Fruit fly (Drosophila melanogaster): Measurements from ENCODE around the gene CG42831.
A peak's percentile ranks its signal among the peaks of the same experiment; 100 is the strongest.

Gene CG42831

DNA sequence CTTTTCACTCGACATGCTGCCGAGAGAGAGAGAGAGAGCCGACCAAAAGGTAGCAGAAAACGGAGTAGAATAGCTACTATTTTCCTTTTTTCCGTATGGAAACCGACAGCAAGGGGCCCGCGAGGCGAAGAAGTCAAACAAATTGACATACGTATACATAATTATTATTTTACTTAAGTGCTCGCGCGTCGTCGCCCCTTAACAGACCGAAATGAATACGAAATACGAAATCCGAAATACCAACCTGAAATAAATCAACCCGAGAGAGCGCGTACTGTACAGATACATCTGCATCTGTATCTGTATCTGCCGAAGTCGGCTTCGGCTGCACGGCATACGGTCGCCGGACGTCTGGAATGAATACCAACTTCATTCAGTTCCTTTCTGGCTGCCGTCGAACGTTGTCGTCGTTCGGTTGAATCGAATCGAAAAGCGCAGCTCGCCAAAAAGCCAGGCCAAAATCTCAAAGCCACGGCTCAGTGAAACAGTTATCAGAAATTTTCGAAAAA, 43.0 kb downstream of the CG42831 start (continued):
- no peak for TF ChIP-seq BEAF-32 (GFP tag; optimal IDR thresholded peaks at IDR 0.05)
- no peak for TF ChIP-seq tio (GFP tag; optimal IDR thresholded peaks at IDR 0.05)
- 0 out of 2 replicates have a peak, but pooled peaks have one; percentile 45 for TF ChIP-seq CG16779 (GFP tag; IDR thresholded peaks at IDR 0.05)
- TF ChIP-seq gfzf (GFP tag; optimal IDR thresholded peaks at IDR 0.05): no peak
- no peak for TF ChIP-seq CG30403 (GFP tag; optimal IDR thresholded peaks at IDR 0.05)
- peak; percentile 83 for TF ChIP-seq mirr (GFP tag; optimal IDR thresholded peaks at IDR 0.05)
- peak; percentile 43 for TF ChIP-seq HLHmδ (GFP tag; optimal IDR thresholded peaks at IDR 0.05)
- no peak for TF ChIP-seq TFAM (GFP tag; optimal IDR thresholded peaks at IDR 0.05)
- no peak for TF ChIP-seq CG5245 (GFP tag; optimal IDR thresholded peaks at IDR 0.05)
- peak; percentile 59 for TF ChIP-seq CrebB (tag; optimal IDR thresholded peaks at IDR 0.05)
- TF ChIP-seq CG6272 (GFP tag; IDR thresholded peaks at IDR 0.05): peak; percentile 5; the same call in 1 of the 2 replicates
- TF ChIP-seq CG2875 (GFP tag; optimal IDR thresholded peaks at IDR 0.05): peak; percentile 60
- TF ChIP-seq Elba2 (GFP tag; optimal IDR thresholded peaks at IDR 0.05): no peak
- no peak for TF ChIP-seq da (GFP tag; optimal IDR thresholded peaks at IDR 0.05)
- TF ChIP-seq pzg (GFP tag; optimal IDR thresholded peaks at IDR 0.05): no peak
- peak; percentile 55 for TF ChIP-seq CG33213 (GFP tag; optimal IDR thresholded peaks at IDR 0.05)
- peak; percentile 56 for TF ChIP-seq CG34376 (GFP tag; optimal IDR thresholded peaks at IDR 0.05)
- TF ChIP-seq h (optimal IDR thresholded peaks at IDR 0.05): no peak
- TF ChIP-seq Poxn (GFP tag; IDR thresholded peaks at IDR 0.05): no peak
- peak; percentile 29 for TF ChIP-seq Bdp1 (GFP tag; optimal IDR thresholded peaks at IDR 0.05)
- no peak for TF ChIP-seq bigmax (GFP tag; optimal IDR thresholded peaks at IDR 0.05)
- TF ChIP-seq tll (GFP tag; optimal IDR thresholded peaks at IDR 0.05): peak in 1 of 2 experiments; percentile 93
- TF ChIP-seq Sox102F (GFP tag; optimal IDR thresholded peaks at IDR 0.05): no peak
- peak; percentile 39 for TF ChIP-seq D (optimal IDR thresholded peaks at IDR 0.05)
- peak; percentile 18 for TF ChIP-seq D (GFP tag; optimal IDR thresholded peaks at IDR 0.05)
- TF ChIP-seq CG14441 (GFP tag; IDR thresholded peaks at IDR 0.05): 0 out of 2 replicates have a peak, but pooled peaks have one; percentile 8
- TF ChIP-seq sens (GFP tag): peak; percentile 90
- TF ChIP-seq Ssrp (tag; optimal IDR thresholded peaks at IDR 0.05): no peak
- peak; percentile 55 for TF ChIP-seq CG15269 (tag; optimal IDR thresholded peaks at IDR 0.05)
- TF ChIP-seq dmrt11E (tag; optimal IDR thresholded peaks at IDR 0.05): no peak
- TF ChIP-seq wdn (GFP tag; IDR thresholded peaks at IDR 0.05): peak; percentile 49; the same call in 1 of the 2 replicates
- TF ChIP-seq Chrac-16 (GFP tag; optimal IDR thresholded peaks at IDR 0.05): no peak
- TF ChIP-seq pan (optimal IDR thresholded peaks at IDR 0.05): no peak
- peak in 1 of 2 experiments; percentile 60 for TF ChIP-seq pan (GFP tag; optimal IDR thresholded peaks at IDR 0.05 in 1 of 2, IDR thresholded peaks at IDR 0.05 in 1 of 2)
- TF ChIP-seq CG3163 (GFP tag; optimal IDR thresholded peaks at IDR 0.05): peak; percentile 29
- TF ChIP-seq disco-r (GFP tag; optimal IDR thresholded peaks at IDR 0.05): no peak
- no peak for TF ChIP-seq Ravus (GFP tag; IDR thresholded peaks at IDR 0.05)
- no peak for TF ChIP-seq CG31365 (tag; optimal IDR thresholded peaks at IDR 0.05)
- peak; percentile 98 for TF ChIP-seq chm (GFP tag; IDR thresholded peaks at IDR 0.05)
- peak; percentile 72 for TF ChIP-seq seq (GFP tag; IDR thresholded peaks at IDR 0.05)
- no peak; the same call in 1 of the 2 replicates for TF ChIP-seq CG31441 (GFP tag; IDR thresholded peaks at IDR 0.05)
- TF ChIP-seq NC2β (GFP tag; optimal IDR thresholded peaks at IDR 0.05): peak; percentile 27
- no peak for TF ChIP-seq insv (GFP tag; optimal IDR thresholded peaks at IDR 0.05)
- peak; percentile 36 for TF ChIP-seq CG1647 (GFP tag; optimal IDR thresholded peaks at IDR 0.05)
- peak; percentile 64 for TF ChIP-seq NFAT (GFP tag; IDR thresholded peaks at IDR 0.05)
- no peak for TF ChIP-seq klu (GFP tag; IDR thresholded peaks at IDR 0.05)
- peak; percentile 50 for TF ChIP-seq CG1233 (GFP tag; optimal IDR thresholded peaks at IDR 0.05)
- no peak for TF ChIP-seq CG14710 (tag; optimal IDR thresholded peaks at IDR 0.05)
- no peak for TF ChIP-seq Neu2 (GFP tag; optimal IDR thresholded peaks at IDR 0.05; ENCODE audit: borderline replicate concordance)
- no peak for TF ChIP-seq Atf3 (GFP tag; optimal IDR thresholded peaks at IDR 0.05)
- TF ChIP-seq ind (GFP tag; optimal IDR thresholded peaks at IDR 0.05): no peak
- peak; percentile 66 for TF ChIP-seq CG17359 (tag; optimal IDR thresholded peaks at IDR 0.05)

All from whole organism, embryonic.